Worm (Caenorhabditis elegans): ENCODE data around the gene Y54G2A.11.

Y54G2A.11 gene

DNA sequence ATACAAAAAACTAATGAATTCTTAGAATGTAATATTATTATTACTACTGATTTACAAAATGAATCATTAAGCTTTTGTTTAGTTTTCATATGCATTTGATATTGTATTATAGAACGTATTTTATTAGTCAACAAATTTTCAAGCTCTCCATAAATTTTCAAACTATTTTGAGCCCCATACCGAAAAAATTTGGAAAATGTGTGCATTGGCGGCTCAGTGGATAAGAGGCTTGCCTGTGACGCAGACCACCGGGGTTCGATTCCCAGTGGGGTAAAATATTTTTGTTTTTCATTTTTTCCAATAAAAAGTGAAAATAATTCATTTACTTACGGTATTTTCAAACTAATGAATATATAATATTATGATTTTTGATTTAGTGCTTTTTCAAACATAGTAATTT lies 33.1 kb downstream of the Y54G2A.11 start (continued):
- TF ChIP-seq hif-1 (tag; optimal IDR thresholded peaks at IDR 0.05) (no peak), lim-7 (GFP tag; IDR thresholded peaks at IDR 0.05) (no peak), tag-97 (GFP tag; IDR thresholded peaks at IDR 0.05) (no peak), aha-1 (tag) (no peak)

DNA sequence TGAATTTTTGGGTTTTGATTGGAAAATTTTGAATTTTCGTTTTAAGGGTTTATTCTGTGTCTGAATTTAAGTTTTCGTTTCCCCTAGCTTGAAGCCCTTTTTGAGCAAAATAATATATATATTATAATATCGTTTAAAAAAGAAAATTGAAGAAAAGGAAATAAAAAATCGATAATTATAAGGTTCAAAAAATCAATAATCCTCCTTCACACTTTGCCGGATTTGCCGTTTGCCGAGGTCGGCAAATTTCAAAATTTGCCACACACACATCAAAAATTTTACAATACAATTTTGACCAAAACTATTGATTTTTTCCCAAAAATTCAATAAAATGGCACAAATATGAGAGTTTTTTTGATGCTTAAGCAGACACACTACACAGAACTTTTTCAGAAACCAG lies 35.0 kb downstream of the Y54G2A.11 start:
- TF ChIP-seq ceh-28 (tag; optimal IDR thresholded peaks at IDR 0.05) (peak; percentile 50), ceh-44 (GFP tag; IDR thresholded peaks at IDR 0.05) (no peak)

DNA sequence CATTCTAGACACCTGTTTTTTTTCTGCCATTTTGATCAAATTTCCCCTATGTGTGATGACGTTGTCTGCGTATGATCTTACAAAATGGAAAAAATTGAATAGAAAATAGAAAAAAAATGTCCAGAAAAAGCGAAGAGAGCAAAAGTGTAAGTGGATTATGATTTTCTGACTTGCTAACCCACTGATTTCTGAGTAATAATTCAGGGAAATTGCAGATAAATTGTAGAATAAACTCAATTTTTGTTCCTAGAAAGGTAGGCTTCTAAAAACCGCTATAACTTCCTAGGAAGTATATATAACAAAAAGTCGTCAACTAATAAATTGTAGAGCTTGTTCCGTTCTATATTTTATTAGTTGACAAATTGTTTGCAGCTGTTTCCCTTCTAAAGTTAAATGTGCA lies 36.9 kb downstream of the Y54G2A.11 start:
- TF ChIP-seq ceh-28 (tag; optimal IDR thresholded peaks at IDR 0.05) (no peak), nhr-111 (GFP tag; optimal IDR thresholded peaks at IDR 0.05) (no peak), daf-16 (GFP tag; optimal IDR thresholded peaks at IDR 0.05) (no peak), daf-16 (tag; optimal IDR thresholded peaks at IDR 0.05) (no peak), R02D3.7 (tag; optimal IDR thresholded peaks at IDR 0.05) (no peak), lin-1 (GFP tag; IDR thresholded peaks at IDR 0.05) (no peak), lin-13 (GFP tag; optimal IDR thresholded peaks at IDR 0.05) (no peak), nhr-6 (tag; optimal IDR thresholded peaks at IDR 0.05) (no peak), ZK546.5 (tag; optimal IDR thresholded peaks at IDR 0.05) (no peak)

DNA sequence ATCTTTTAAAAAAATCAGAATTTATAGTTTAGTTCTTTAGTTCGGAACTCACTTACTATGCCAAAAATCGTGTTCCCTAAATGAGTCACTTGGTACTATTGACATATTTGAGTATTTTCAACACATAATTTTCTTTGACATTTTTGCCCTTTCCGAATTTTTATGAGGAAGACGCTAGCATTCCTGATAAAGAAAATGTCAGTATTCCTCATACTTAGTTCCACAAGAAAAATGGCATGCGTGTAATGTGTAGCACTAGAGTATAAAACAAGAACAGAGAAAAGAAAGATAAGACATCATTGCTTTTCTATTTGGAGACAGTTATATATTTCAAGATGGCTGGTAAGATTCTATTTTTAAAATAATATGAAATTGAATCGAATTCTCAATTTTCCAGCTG lies 41.6 kb downstream of the Y54G2A.11 start, which contains the start of gene Y94H6A.2:
Gene Y94H6A.2, plus strand, starts transcription at position 336 of the 400 bp plus-strand sequence.
- peak; percentile 37; the same call in 1 of the 2 replicates for TF ChIP-seq dmd-6 (GFP tag; IDR thresholded peaks at IDR 0.05)
- no peak for TF ChIP-seq ceh-82 (tag; optimal IDR thresholded peaks at IDR 0.05)
- TF ChIP-seq pqm-1 (tag; optimal IDR thresholded peaks at IDR 0.05) = peak; percentile 47
- peak; percentile 19 for TF ChIP-seq dve-1 (tag; optimal IDR thresholded peaks at IDR 0.05; ENCODE audit: insufficient read depth)
- peak; percentile 61 for TF ChIP-seq nhr-28 (tag; optimal IDR thresholded peaks at IDR 0.05)
- TF ChIP-seq T20F7.1 (GFP tag; optimal IDR thresholded peaks at IDR 0.05) = peak; percentile 25

DNA sequence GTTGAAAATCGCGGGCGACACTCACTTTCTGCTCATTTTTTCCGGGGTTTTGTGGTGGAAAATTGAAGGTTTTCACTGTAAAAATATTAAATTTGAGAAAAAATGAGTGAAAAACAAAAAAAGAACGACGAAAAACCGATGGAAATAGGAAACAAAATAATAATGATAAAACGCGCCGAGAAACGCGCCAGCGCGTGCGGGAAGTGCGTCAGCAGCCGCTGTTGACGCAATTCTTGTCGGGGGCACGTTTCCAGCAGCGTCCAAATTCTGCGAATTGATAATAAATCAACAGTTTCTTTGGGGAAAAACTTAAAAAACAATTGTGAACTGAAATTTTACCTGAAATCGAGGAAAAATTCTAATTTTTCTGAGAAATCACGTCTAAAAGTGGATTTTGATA lies 45.8 kb downstream of the Y54G2A.11 start, which contains the start of gene ubxn-2:
Gene ubxn-2, minus strand, starts transcription at position 36 of the 400 bp plus-strand sequence.
- TF ChIP-seq nhr-25 (tag; optimal IDR thresholded peaks at IDR 0.05; ENCODE audit: borderline replicate concordance, insufficient read depth) (peak; percentile 15), madf-5 (GFP tag; IDR thresholded peaks at IDR 0.05) (no peak), lim-7 (GFP tag; IDR thresholded peaks at IDR 0.05) (no peak), hif-1 (tag; optimal IDR thresholded peaks at IDR 0.05) (peak in 1 of 2 experiments; percentile 61), mxl-3 (GFP tag; optimal IDR thresholded peaks at IDR 0.05) (peak; percentile 65), lin-13 (GFP tag; optimal IDR thresholded peaks at IDR 0.05) (peak; percentile 59), dmd-6 (GFP tag; IDR thresholded peaks at IDR 0.05) (peak; percentile 72), pqm-1 (tag; optimal IDR thresholded peaks at IDR 0.05) (no peak), lir-3 (tag; optimal IDR thresholded peaks at IDR 0.05) (no peak), zag-1 (tag; optimal IDR thresholded peaks at IDR 0.05) (no peak), nhr-6 (tag; optimal IDR thresholded peaks at IDR 0.05) (peak; percentile 49), F37D6.2 (tag; optimal IDR thresholded peaks at IDR 0.05) (peak; percentile 48), ama-1 (optimal IDR thresholded peaks at IDR 0.05) (no peak), daf-19 (GFP tag; conservative IDR thresholded peaks at IDR 0.05) (no peak), nhr-42 (GFP tag; IDR thresholded peaks at IDR 0.05) (peak; percentile 12; the same call in 1 of the 2 replicates), hlh-30 (tag; optimal IDR thresholded peaks at IDR 0.05; ENCODE audit: insufficient read depth) (peak; percentile 67), lsy-2 (tag; optimal IDR thresholded peaks at IDR 0.05) (peak in 1 of 2 experiments; percentile 89), zip-11 (GFP tag; IDR thresholded peaks at IDR 0.05) (no peak), ceh-62 (tag; optimal IDR thresholded peaks at IDR 0.05) (no peak), ctbp-1 (GFP tag; IDR thresholded peaks at IDR 0.05) (no peak), snpc-4 (tag; optimal IDR thresholded peaks at IDR 0.05) (no peak), ceh-20 (GFP tag; IDR thresholded peaks at IDR 0.05) (no peak), spr-1 (tag; optimal IDR thresholded peaks at IDR 0.05) (peak; percentile 58), lin-29 (GFP tag; IDR thresholded peaks at IDR 0.05) (peak; percentile 42; the same call in 1 of the 2 replicates), mdl-1 (tag; optimal IDR thresholded peaks at IDR 0.05) (peak in 1 of 2 experiments; percentile 52), lin-1 (GFP tag; IDR thresholded peaks at IDR 0.05) (no peak), dpl-1 (GFP tag; optimal IDR thresholded peaks at IDR 0.05) (peak; percentile 83), F26F4.8 (GFP tag; conservative IDR thresholded peaks at IDR 0.05) (no peak), mes-2 (tag; optimal IDR thresholded peaks at IDR 0.05; ENCODE audit: poor library complexity, severe bottlenecking) (peak; percentile 92), egl-27 (tag; optimal IDR thresholded peaks at IDR 0.05) (no peak), F44E2.7 (GFP tag; IDR thresholded peaks at IDR 0.05) (no peak)
